Fruit fly (Drosophila melanogaster): ENCODE measurements around the gene CG11131.

The CG11131 gene

DNA sequence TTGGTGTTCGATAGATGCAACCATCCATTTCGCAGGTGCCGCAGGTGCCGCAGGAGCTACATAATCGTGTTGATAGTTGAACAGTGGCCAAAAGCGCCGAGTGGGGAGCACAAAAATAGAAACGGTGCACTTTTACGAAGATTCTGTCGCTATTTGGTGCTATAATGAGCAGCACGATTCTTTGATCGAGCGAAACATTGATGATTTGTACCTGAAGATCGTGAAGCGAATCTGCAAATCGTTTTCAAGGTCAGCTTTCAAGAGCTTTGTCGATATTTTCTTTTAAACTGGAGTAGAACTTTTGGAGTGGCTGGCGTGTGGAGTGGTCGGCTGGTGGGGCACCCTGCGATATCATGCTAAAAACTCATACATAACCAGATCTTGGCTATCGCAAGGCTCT, at the start of gene CG11131:
CG11131 (plus strand) TSS at position 301 of the 400 bp plus-strand sequence.
- no peak for TF ChIP-seq noc (tag; optimal IDR thresholded peaks at IDR 0.05)

DNA sequence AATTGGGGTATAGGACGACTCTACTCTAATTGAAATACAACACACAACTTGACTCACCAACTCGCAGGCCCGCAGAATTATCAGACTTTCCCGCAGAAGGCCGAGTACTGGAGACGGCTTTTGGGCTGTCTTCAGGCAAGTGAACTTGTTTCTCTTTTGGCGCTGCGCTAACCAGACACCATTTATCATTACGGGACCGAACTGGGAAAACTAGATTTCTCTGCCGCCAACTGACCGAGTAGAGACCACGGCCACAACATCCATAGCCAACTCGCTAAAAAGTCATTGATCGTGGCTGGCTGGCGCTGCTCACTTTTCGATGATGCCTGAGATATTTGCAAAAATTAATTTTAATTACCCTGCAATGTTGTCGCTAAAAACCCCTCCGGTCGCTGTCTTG, 49.6 kb upstream of the CG11131 start:
- TF ChIP-seq noc (tag; optimal IDR thresholded peaks at IDR 0.05), result no peak

dm6 chr3L:22851172-22852128, 47.1 kb upstream of the CG11131 start:
- TF ChIP-seq noc (tag; optimal IDR thresholded peaks at IDR 0.05), result no peak

DNA sequence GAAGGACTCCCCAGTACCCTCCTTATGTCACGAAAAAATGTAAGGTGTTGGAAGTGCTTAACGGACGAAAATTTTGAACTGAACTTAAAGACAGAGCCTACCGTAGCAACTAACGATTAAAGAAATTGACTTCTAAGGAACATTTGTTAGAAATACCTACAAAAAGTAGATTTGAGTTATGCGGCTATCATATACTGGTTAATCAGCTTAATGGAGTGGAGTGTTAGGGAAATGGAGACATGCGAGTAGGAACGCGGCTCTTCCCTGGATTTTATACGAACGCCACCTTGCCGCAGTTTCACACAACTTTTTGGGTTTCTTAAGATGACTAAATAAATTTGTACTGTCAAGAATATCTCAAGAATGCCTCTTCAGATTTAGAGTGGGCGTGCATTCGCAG, 45.1 kb upstream of the CG11131 start, which contains the start of gene CG32462:
CG32462 (minus strand) TSS at position 101 of the 400 bp plus-strand sequence.
- TF ChIP-seq noc (tag; optimal IDR thresholded peaks at IDR 0.05), result no peak

dm6 chr3L:22856009-22856477, 42.5 kb upstream of the CG11131 start, which contains the start of gene CG32459:
TSS of gene CG32459 (minus strand) at chr3L:22856059.
- TF ChIP-seq noc (tag; optimal IDR thresholded peaks at IDR 0.05), result no peak

DNA sequence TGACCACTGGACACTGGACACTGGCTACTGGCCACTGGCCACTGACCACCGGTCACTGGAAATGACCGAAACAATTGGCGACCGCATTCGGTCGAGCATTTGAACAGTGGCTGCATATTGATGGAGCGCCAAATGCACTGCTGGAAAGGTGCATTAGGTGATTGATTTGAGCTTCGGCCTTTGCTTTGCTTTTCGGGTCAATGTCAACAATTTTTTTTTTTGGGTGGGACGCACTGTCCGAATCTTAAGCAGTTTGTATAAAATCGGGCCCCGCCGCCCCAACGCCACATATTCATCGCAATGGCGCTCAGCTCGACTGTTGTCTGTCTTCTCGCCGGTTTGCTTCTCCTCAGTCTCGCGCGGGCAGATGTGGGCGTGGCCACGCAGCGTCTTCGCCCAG, 38.1 kb upstream of the CG11131 start, which contains the start of gene CG13239:
CG13239 (plus strand) TSS at position 301 of the 400 bp plus-strand sequence.
- no peak for TF ChIP-seq noc (tag; optimal IDR thresholded peaks at IDR 0.05)

- no peak for TF ChIP-seq noc (tag; optimal IDR thresholded peaks at IDR 0.05)
Observed at dm6 chr3L:22863367-22864078, 35.0 kb upstream of the CG11131 start, which contains the start of gene CG33169. TSS of gene CG33169 (plus strand) at chr3L:22863864.

DNA sequence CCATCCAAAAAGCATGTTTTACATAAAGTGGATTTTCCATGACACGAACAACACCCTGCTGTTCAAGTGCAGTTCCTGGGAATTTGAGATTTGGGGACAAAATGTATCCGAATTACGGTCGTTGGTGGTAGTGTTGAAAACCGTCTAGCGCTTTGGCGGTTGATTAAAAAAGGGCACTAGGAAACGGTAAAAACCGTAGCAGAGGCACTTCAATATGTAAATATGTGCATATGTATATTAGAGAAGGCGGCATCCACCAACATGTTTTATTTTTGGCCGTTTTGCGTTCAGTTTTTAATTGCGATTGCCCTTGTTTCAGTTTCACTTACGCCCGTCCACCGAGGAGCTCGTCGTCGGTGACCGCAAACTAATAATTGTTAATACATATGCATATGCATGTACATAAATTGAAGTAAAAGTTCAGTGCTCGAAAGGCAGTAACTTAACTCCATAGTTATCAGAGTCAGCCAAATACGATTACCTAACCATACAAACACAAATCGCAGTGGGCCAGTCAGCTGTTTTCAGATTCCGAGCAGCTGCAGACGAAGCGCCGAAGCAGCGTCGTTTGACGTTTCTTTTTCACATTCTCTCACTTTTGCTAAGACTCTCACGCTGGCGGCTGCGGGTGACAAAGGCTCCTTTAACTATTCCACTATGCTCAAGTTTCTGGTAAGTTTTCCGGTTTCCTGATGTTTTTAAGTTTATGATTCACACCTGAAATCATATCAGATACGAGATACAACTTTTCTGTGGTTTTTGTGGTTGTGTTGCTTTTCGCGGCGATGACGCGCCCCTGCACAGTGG, 34.1 kb upstream of the CG11131 start, which contains the start of gene CG33170:
CG33170 (plus strand) TSS at position 347 of the 807 bp plus-strand sequence.
- no peak for TF ChIP-seq noc (tag; optimal IDR thresholded peaks at IDR 0.05)

- TF ChIP-seq noc (tag; optimal IDR thresholded peaks at IDR 0.05), result peak; percentile 63
Observed at dm6 chr3L:22865061-22865418, 33.5 kb upstream of the CG11131 start.

DNA sequence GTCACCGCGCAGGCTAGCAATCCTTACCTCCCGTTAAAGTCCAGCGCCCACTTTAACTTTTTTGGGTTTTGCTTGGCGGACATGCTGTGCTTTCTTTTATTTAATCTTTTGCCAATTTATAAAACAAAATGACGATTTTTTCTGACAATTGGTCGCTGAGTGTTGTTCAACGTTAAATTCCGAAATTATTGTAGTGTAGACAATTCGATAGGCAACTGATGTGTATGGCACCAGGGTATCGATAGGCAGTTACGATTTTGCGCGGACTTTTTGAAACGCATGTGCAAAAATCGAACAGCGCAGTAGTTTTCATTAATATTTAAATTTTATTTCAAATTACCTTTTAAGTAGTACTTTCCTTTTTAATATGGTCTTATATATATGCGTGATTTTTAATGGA, 30.5 kb upstream of the CG11131 start, which contains the start of gene EMC4:
EMC4 (minus strand) TSS at position 174 of the 400 bp plus-strand sequence.
- TF ChIP-seq noc (tag; optimal IDR thresholded peaks at IDR 0.05), result peak; percentile 56

- no peak for TF ChIP-seq noc (tag; optimal IDR thresholded peaks at IDR 0.05)
Observed at dm6 chr3L:22870378-22870777, 28.2 kb upstream of the CG11131 start.

DNA sequence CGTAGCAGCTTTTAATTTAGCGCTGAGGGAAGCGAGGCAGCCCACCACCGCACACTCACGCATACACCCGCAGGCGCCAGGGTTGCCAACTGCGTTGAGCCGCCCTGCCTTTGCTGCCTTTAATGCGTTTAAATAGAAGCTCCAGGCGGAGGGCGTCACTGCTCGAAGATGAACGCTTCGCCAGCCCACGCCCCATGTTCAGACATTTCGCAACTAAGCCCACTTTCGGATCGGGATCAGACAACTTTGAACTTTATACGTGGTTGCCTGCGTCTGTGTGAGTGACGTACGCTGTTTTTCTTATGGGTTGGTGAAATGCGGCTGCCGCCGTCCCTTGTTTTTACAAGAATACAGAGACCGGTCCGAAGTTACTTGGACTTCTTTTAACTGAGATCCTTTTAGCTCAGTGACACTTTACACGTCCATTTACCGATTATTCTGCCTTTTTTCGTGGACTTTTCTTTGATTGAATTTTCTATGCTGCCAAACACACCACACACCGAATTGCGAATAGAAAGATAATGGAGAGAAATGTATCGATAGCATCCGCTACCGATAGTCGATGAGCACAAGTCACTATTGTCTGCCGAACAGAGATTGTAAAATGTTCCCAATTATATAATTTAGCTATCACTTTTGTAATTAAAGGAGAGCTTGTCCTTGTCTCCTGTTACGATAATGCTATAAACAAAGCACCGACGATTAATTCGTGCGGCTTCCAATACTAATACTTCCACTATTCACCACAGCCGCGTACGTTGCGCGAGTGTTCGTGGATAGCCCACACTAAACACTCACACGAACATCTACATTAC, 27.3 kb upstream of the CG11131 start:
- peak; percentile 12 for TF ChIP-seq noc (tag; optimal IDR thresholded peaks at IDR 0.05)

DNA sequence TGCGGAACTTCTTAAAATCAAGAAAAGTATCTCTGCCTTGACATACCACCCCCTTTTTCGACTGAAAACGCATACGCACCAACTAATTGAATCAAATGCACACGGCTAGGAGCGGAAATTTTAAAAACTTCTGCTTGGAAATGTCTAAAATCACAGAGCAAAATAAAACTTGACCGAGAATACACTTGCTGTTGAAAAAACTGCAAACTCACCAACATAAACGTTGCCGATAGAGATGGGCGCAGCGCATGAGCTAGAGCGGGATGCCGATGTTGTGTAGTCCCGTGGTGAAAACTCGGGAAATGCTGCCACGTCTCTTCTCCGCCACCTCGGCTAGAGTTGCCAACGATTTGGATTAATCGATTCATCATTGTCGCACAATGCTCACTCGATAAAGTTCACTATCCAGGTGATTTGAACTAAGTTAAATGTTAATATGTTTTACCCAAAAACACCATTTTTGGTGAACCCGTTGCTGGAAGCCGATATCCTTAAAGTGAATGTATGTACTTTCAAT, 26.6 kb upstream of the CG11131 start, which contains the start of the genes CG11109 and Arf1:
CG11109 (plus strand) TSS at position 356 of the 517 bp plus-strand sequence.
Arf1 (minus strand) TSS at position 387 of the 517 bp plus-strand sequence.
- TF ChIP-seq noc (tag; optimal IDR thresholded peaks at IDR 0.05), result peak; percentile 32

DNA sequence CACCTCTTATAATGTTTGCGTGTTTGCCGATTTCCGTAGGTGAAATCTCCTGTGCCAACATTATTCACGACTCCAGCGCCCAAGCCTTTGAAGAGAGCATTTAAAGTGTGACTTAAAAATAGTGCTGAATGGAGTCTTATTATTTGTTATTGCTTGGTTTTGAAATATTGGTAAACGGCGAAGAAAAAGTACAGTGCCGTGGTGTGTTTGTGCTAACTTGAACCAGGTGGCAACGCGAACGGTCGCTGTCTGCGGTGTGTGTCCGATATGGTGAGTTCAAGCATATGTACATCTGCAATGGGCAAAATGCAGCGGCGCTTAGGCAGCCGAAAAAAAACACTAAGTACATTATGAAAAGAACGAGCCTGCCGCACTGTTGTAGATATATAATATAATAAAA, 20.6 kb upstream of the CG11131 start:
- TF ChIP-seq noc (tag; optimal IDR thresholded peaks at IDR 0.05), result no peak

All from whole organism, larva.